Worm (Caenorhabditis elegans) whole organism, L4 larva: ENCODE data around the gene gcy-3.
"Not testable (repeated sequence)": the region's sequence is repeated elsewhere in the genome, so short reads cannot be mapped to it uniquely, and the experiment has no call there.

Experiments used
- ZK546.5 ChIP-seq, 2 experiments: sonication (generic microtip); optimal IDR thresholded peaks; 2 replicates each; lab custom pipeline; 2017; ENCODE audit warnings: missing biosample characterization in 2 of 2, missing genetic modification characterization in 2 of 2
- ceh-20 ChIP-seq: fragments of 200-800 bp; sonication (Bioruptor generic); IDR thresholded peaks from 2 replicates; pipeline ENCODE4 v1.3.6; 2022; ENCODE audit warnings: missing genetic modification reagents, missing genetic modification characterization, missing compliant biosample characterization
- ces-1 ChIP-seq: fragments of 150-350 bp; sonication (generic microtip); optimal IDR thresholded peaks from 4 replicates; lab custom pipeline; 2014; ENCODE audit warnings: missing biosample characterization, missing genetic modification reagents, missing genetic modification characterization
- daf-12 ChIP-seq: fragments of 150-350 bp; optimal IDR thresholded peaks from 2 replicates; lab custom pipeline; 2014; ENCODE audit warnings: missing biosample characterization, missing genetic modification reagents, missing genetic modification characterization
- dmd-6 ChIP-seq: fragments of 200-800 bp; sonication (Bioruptor generic); IDR thresholded peaks from 2 replicates; pipeline ENCODE4 v1.3.6; 2022; ENCODE audit warnings: missing genetic modification reagents, missing genetic modification characterization, missing compliant biosample characterization
- lin-15B ChIP-seq: fragments of 150-350 bp; sonication (generic microtip); optimal IDR thresholded peaks from 3 replicates; lab custom pipeline; 2014; ENCODE audit warnings: missing biosample characterization, missing genetic modification characterization
- madf-9 ChIP-seq: fragments of 200-800 bp; sonication (Bioruptor generic); conservative IDR thresholded peaks from 2 replicates; pipeline ENCODE4 v1.3.6; 2022; ENCODE audit warnings: missing genetic modification reagents, missing genetic modification characterization, missing compliant biosample characterization
- nhr-10 ChIP-seq: fragments of 150-350 bp; optimal IDR thresholded peaks from 2 replicates; lab custom pipeline; 2014; ENCODE audit warnings: missing biosample characterization, missing genetic modification characterization
- nhr-11 ChIP-seq: fragments of 150-350 bp; optimal IDR thresholded peaks from 2 replicates; lab custom pipeline; 2014; ENCODE audit warnings: missing biosample characterization, missing genetic modification characterization
- nhr-25 ChIP-seq: sonication (generic microtip); optimal IDR thresholded peaks from 2 replicates; lab custom pipeline; 2017; ENCODE audit warnings: missing genetic modification characterization, mild to moderate bottlenecking, missing compliant biosample characterization, antibody characterized with exemption, moderate library complexity, borderline replicate concordance; ENCODE audit not compliant: insufficient read depth
- snpc-4 ChIP-seq: fragments of 150-350 bp; optimal IDR thresholded peaks from 2 replicates; lab custom pipeline; 2014; ENCODE audit warnings: missing biosample characterization, missing genetic modification characterization
- spr-1 ChIP-seq: sonication (generic microtip); optimal IDR thresholded peaks from 2 replicates; lab custom pipeline; 2016; ENCODE audit warnings: mild to moderate bottlenecking, missing genetic modification characterization, missing compliant biosample characterization
- zag-1 ChIP-seq: fragments of 150-350 bp; optimal IDR thresholded peaks from 2 replicates; lab custom pipeline; 2014; ENCODE audit warnings: missing biosample characterization, missing genetic modification characterization

DNA sequence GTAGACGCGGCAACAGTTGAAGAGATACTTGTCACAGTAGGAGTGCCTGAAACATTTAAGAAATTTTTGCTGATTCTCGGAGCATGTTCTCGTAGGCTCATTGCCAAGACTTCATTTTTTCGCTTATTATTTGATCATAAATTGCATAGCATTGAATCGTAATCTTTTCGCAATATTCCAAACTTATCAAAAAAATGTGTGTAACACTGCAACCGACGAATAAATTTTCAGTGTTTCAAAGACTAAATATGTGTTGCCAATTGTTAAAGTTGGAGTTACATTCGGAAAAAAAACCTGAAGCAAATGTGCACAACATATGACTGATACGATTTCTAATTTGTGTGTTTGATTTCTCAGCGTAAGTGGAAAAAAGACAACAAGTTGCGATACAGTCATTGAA is 47.6 kb downstream of the gcy-3 start, which contains the start of gene R09D1.14:
- not testable (repeated sequence) for TF ChIP-seq ces-1 (GFP tag; lab: Kevin White, UChicago); madf-9 (GFP tag; lab: Robert Waterston, UW); zag-1 (tag; lab: Kevin White, UChicago); nhr-10 (tag; lab: Kevin White, UChicago); snpc-4 (tag; lab: Kevin White, UChicago); ZK546.5 (tag; optimal IDR thresholded peaks at IDR 0.05; lab: Kevin White, UChicago); lin-15B (tag; lab: Kevin White, UChicago); dmd-6; nhr-11 (tag; lab: Kevin White, UChicago); ceh-20 (GFP tag; lab: Robert Waterston, UW); spr-1; daf-12 (tag; lab: Kevin White, UChicago); nhr-25 (tag; lab: Kevin White, UChicago)
